Worm (Caenorhabditis elegans) whole organism, early embryonic: ENCODE results near the gene fbxa-85.

Experiments used
- B0310.2 ChIP-seq: sonication (generic microtip); optimal IDR thresholded peaks from 2 replicates; lab custom pipeline; 2016; ENCODE audit warnings: mild to moderate bottlenecking, missing genetic modification characterization, missing compliant biosample characterization
- F13C5.2 ChIP-seq: sonication (generic microtip); optimal IDR thresholded peaks from 2 replicates; lab custom pipeline; 2017; ENCODE audit warnings: mild to moderate bottlenecking, missing genetic modification characterization, inconsistent platforms, missing compliant biosample characterization
- aly-1 ChIP-seq: sonication (generic microtip); optimal IDR thresholded peaks from 2 replicates; lab custom pipeline; 2016; ENCODE audit warnings: missing genetic modification characterization, missing compliant biosample characterization
- ama-1 ChIP-seq: fragments of 150-350 bp; optimal IDR thresholded peaks from 2 replicates; lab custom pipeline; 2014
- ceh-13 ChIP-seq: fragments of 200-800 bp; sonication (Bioruptor generic); optimal IDR thresholded peaks from 2 replicates; lab custom pipeline; 2018; ENCODE audit warnings: mild to moderate bottlenecking, missing genetic modification characterization, missing compliant biosample characterization
- ceh-36 ChIP-seq: sonication (generic microtip); optimal IDR thresholded peaks from 2 replicates; lab custom pipeline; 2016; ENCODE audit warnings: missing genetic modification characterization, inconsistent platforms, missing compliant biosample characterization
- ets-7 ChIP-seq: sonication (generic microtip); optimal IDR thresholded peaks from 2 replicates; lab custom pipeline; 2016; ENCODE audit warnings: missing genotype, missing genetic modification characterization, missing compliant biosample characterization
- flt-1 ChIP-seq: fragments of 200-800 bp; sonication (Bioruptor generic); IDR thresholded peaks from 2 replicates; pipeline ENCODE4 v1.3.6; 2022; ENCODE audit warnings: missing genetic modification characterization, missing compliant biosample characterization
- hmbx-1 ChIP-seq: sonication (generic microtip); optimal IDR thresholded peaks from 2 replicates; lab custom pipeline; 2016; ENCODE audit warnings: mild to moderate bottlenecking, missing genetic modification characterization, missing compliant biosample characterization
- hmg-4 ChIP-seq: fragments of 200-800 bp; sonication (Bioruptor generic); optimal IDR thresholded peaks from 2 replicates; lab custom pipeline; 2018; ENCODE audit warnings: mild to moderate bottlenecking, missing genetic modification characterization, missing compliant biosample characterization
- hnd-1 ChIP-seq: sonication (generic microtip); optimal IDR thresholded peaks from 2 replicates; lab custom pipeline; 2016; ENCODE audit warnings: missing genetic modification characterization, missing compliant biosample characterization
- pes-1 ChIP-seq: fragments of 200-800 bp; sonication (Bioruptor generic); IDR thresholded peaks from 2 replicates; pipeline ENCODE4 v1.3.6; 2022; ENCODE audit warnings: missing genetic modification reagents, missing genetic modification characterization, missing compliant biosample characterization
- scrt-1 ChIP-seq: fragments of 200-800 bp; sonication (Bioruptor generic); IDR thresholded peaks from 2 replicates; pipeline ENCODE4 v1.3.6; 2022; ENCODE audit warnings: missing genetic modification characterization, missing compliant biosample characterization
- sea-1 ChIP-seq: fragments of 200-800 bp; sonication (Bioruptor generic); conservative IDR thresholded peaks from 2 replicates; pipeline ENCODE4 v1.3.6; 2022; ENCODE audit warnings: missing genetic modification characterization, missing compliant biosample characterization
- tbx-11 ChIP-seq: fragments of 200-800 bp; sonication (Bioruptor generic); IDR thresholded peaks from 2 replicates; pipeline ENCODE4 v1.3.6; 2022; ENCODE audit warnings: missing genetic modification characterization, missing compliant biosample characterization
- tbx-37 ChIP-seq: fragments of 200-800 bp; sonication (Bioruptor generic); conservative IDR thresholded peaks from 2 replicates; pipeline ENCODE4 v1.3.6; 2022; ENCODE audit warnings: missing genetic modification reagents, missing genetic modification characterization, missing compliant biosample characterization
- tra-4 ChIP-seq: sonication (generic microtip); optimal IDR thresholded peaks from 2 replicates; lab custom pipeline; 2017; ENCODE audit warnings: missing genetic modification characterization, missing compliant biosample characterization

The fbxa-85 gene

DNA sequence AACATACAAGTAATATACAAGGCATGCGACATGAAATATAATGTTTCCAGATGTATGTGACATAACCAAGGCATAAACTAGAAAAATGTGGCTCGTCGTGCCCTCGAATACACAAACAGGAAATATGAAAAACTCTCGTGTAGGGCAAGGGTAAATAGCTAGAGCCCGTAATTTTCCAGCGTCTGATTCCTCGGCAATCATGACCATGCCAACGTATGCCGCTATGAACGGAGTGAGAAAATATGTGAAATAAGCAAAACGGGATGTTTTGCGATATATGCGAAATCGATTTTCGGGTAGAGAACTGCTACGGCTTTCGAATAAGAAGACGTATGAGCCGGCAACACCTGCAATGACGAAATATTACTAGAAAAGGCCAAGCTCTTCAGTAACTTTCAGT is 33.6 kb upstream of the fbxa-85 start, which contains the start of gene scl-25:
scl-25 (plus strand) TSS at position 301 of the 400 bp plus-strand sequence.
- TF ChIP-seq flt-1 (GFP tag; lab: Robert Waterston, UW) (no peak), hmbx-1 (tag; lab: Kevin White, UChicago) (no peak), B0310.2 (no peak), scrt-1 (no peak), tra-4 (no peak), tbx-11 (GFP tag; lab: Robert Waterston, UW) (no peak), ceh-36 (tag; lab: Kevin White, UChicago) (no peak), ceh-13 (no peak), ets-7 (tag; lab: Kevin White, UChicago) (no peak), aly-1 (tag; lab: Kevin White, UChicago) (no peak), ama-1 (no peak), F13C5.2 (tag; lab: Kevin White, UChicago) (no peak), tbx-37 (GFP tag; lab: Robert Waterston, UW) (no peak), pes-1 (GFP tag; lab: Robert Waterston, UW) (no peak), hmg-4 (GFP tag; lab: Kevin White, UChicago) (no peak), sea-1 (no peak), hnd-1 (tag; lab: Kevin White, UChicago) (no peak)

DNA sequence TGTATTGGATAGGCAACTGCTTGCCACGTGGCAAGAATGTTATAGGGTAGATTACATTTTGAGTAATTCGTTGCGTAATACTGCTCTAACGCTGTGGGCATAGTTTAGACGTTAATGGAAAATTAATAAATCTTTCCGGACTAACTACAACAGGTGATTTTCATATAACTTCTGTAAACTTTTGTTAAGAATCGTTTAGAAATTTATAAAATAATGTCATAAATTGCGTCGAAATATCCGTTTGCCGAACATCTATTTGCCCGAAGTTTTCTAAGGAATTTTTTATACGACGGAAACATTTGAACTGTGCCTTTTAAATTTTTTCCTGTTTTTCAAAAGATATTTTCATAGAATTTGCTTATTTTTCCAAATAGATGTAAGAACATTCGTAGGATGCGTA is 32.8 kb upstream of the fbxa-85 start, which contains the start of gene srh-112:
srh-112 (minus strand) TSS at position 101 of the 400 bp plus-strand sequence.
- TF ChIP-seq pes-1 (GFP tag; lab: Robert Waterston, UW) (no peak), scrt-1 (no peak), tbx-37 (GFP tag; lab: Robert Waterston, UW) (no peak), hnd-1 (tag; lab: Kevin White, UChicago) (no peak)

DNA sequence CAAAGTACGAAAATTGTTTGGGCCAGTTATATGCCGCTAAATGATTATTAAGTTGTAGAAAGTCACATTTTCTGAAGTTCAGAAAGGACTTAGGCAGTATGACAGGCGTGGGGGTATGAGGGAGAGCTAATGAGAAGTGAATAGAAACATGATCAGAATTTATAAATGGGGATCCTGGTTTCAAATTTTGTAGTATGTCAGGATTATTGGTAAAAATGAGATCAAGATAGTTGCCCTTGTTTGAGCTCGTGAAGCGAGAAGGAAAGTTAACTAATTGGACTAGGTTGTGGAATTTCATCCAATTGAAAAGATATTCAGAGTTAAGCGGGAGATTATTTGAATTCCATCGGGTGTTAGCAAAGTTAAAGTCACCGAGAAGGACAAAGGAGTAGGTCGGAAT is 26.6 kb upstream of the fbxa-85 start:
- TF ChIP-seq sea-1 (no peak), hmbx-1 (tag; lab: Kevin White, UChicago) (no peak), ama-1 (no peak), flt-1 (GFP tag; lab: Robert Waterston, UW) (no peak), tra-4 (no peak), ets-7 (tag; lab: Kevin White, UChicago) (no peak), B0310.2 (no peak), hmg-4 (GFP tag; lab: Kevin White, UChicago) (no peak), tbx-11 (GFP tag; lab: Robert Waterston, UW) (no peak), tbx-37 (GFP tag; lab: Robert Waterston, UW) (no peak)

- no peak for TF ChIP-seq scrt-1
- TF ChIP-seq ets-7 (tag; lab: Kevin White, UChicago), result no peak
- no peak for TF ChIP-seq hnd-1 (tag; lab: Kevin White, UChicago)
- no peak for TF ChIP-seq sea-1
- no peak for TF ChIP-seq hmbx-1 (tag; lab: Kevin White, UChicago)
- no peak for TF ChIP-seq ceh-13
- TF ChIP-seq ama-1, result no peak
- no peak for TF ChIP-seq F13C5.2 (tag; lab: Kevin White, UChicago)
- no peak for TF ChIP-seq pes-1 (GFP tag; lab: Robert Waterston, UW)
- TF ChIP-seq tbx-37 (GFP tag; lab: Robert Waterston, UW), result no peak
- no peak for TF ChIP-seq tra-4
- TF ChIP-seq B0310.2, result no peak
- TF ChIP-seq aly-1 (tag; lab: Kevin White, UChicago), result no peak
- TF ChIP-seq tbx-11 (GFP tag; lab: Robert Waterston, UW), result no peak
- TF ChIP-seq ceh-36 (tag; lab: Kevin White, UChicago), result no peak
- TF ChIP-seq flt-1 (GFP tag; lab: Robert Waterston, UW), result no peak
- TF ChIP-seq hmg-4 (GFP tag; lab: Kevin White, UChicago), result no peak
Measured at ce11 chrV:17236345-17236744, 22.6 kb upstream of the fbxa-85 start, which contains the start of gene T19C9.10. TSS of gene T19C9.10 (plus strand) at chrV:17236592.

ce11 chrV:17238799-17239198 is 20.2 kb upstream of the fbxa-85 start, which contains the start of gene T19C9.8:
TSS of gene T19C9.8 (plus strand) at chrV:17239097.
- no peak for TF ChIP-seq flt-1 (GFP tag; lab: Robert Waterston, UW)
- no peak for TF ChIP-seq sea-1
- no peak for TF ChIP-seq tbx-11 (GFP tag; lab: Robert Waterston, UW)
- TF ChIP-seq aly-1 (tag; lab: Kevin White, UChicago), result no peak
- no peak for TF ChIP-seq tra-4
- TF ChIP-seq F13C5.2 (tag; lab: Kevin White, UChicago), result no peak
- TF ChIP-seq ets-7 (tag; lab: Kevin White, UChicago), result no peak
- TF ChIP-seq ceh-13, result no peak
- no peak for TF ChIP-seq pes-1 (GFP tag; lab: Robert Waterston, UW)

DNA sequence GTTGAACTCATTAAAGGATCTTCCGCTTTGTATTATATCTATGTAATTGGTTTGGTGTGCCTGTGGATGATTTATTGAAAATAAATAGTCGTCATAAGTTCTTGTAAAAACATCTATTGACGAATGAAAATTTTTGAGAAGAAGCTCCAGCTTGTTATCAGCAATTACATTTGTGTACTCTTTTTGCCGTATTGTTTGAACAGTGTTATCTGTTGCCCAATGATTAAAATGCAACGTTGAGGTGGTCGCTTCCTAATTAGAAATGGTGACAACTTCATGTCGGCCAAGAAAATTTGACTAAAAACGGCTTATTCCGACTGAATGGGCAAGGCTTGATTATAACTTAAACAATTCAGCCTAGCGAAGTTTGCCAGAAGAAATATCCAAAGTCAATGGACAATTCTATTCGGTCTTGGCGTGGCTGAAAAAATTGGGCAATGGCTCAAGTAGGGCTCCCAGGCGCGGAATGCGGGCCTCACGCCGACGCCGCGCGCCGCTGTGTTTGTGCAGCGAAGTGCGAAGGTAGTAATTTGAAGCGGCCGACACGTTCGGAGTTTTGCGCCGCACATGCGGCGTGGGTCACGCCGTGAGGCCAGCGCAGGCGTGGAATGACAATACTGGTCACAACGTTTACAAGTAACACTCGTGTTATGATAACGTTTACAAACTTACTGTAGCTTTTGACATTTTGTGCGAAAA is 18.2 kb upstream of the fbxa-85 start:
- TF ChIP-seq flt-1 (GFP tag; lab: Robert Waterston, UW) (no peak), hmg-4 (GFP tag; lab: Kevin White, UChicago) (no peak), aly-1 (tag; lab: Kevin White, UChicago) (no peak)

- TF ChIP-seq hnd-1 (tag; lab: Kevin White, UChicago) (no peak), sea-1 (no peak), tra-4 (no peak), hmg-4 (GFP tag; lab: Kevin White, UChicago) (no peak), aly-1 (tag; lab: Kevin White, UChicago) (no peak), ceh-13 (no peak), ets-7 (tag; lab: Kevin White, UChicago) (no peak), B0310.2 (no peak), pes-1 (GFP tag; lab: Robert Waterston, UW) (no peak), F13C5.2 (tag; lab: Kevin White, UChicago) (no peak)
Measured at ce11 chrV:17241278-17241661, 17.7 kb upstream of the fbxa-85 start.

ce11 chrV:17242552-17242951 is 16.4 kb upstream of the fbxa-85 start, which contains the start of gene Y68A4B.3:
TSS of gene Y68A4B.3 (minus strand) at chrV:17242652.
- TF ChIP-seq hmg-4 (GFP tag; lab: Kevin White, UChicago), result no peak
- TF ChIP-seq B0310.2, result no peak
